Worm (Caenorhabditis elegans): ENCODE measurements around the gene F10G7.9.
A peak's percentile ranks its signal among the peaks of the same experiment; 100 is the strongest.

The F10G7.9 gene

DNA sequence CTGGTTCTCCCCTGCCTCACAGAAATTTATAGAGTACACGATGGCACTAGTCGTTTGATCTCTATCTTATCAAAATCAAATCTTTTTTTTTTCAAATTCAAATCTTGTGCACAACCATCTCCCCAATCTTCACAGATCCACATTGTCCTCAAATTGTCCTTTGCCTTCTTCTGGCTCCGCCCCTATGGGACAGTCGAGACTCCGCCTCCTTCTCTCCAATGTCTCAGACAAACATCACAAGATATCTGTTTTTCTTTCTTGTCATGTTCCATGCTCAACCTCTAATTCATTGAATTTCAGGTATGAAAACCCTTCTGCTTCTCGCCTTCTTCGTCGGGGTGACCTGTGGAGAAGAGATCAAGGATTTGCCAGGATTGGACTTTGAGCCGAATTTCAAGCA lies 31.1 kb upstream of the F10G7.9 start, which contains the start of gene ctsa-1.1:
TSS of gene ctsa-1.1 (plus strand) at position 301 of the 400 bp plus-strand sequence.
- no peak for TF ChIP-seq daf-12 (tag; optimal IDR thresholded peaks at IDR 0.05)
- no peak for TF ChIP-seq pqm-1 (tag; optimal IDR thresholded peaks at IDR 0.05)
- TF ChIP-seq nhr-67 (tag; optimal IDR thresholded peaks at IDR 0.05), result no peak
- no peak for TF ChIP-seq nfya-1 (tag; optimal IDR thresholded peaks at IDR 0.05; ENCODE audit: insufficient read depth)
- TF ChIP-seq nhr-76 (tag; optimal IDR thresholded peaks at IDR 0.05), result no peak
- no peak for TF ChIP-seq egl-27 (tag; optimal IDR thresholded peaks at IDR 0.05)

DNA sequence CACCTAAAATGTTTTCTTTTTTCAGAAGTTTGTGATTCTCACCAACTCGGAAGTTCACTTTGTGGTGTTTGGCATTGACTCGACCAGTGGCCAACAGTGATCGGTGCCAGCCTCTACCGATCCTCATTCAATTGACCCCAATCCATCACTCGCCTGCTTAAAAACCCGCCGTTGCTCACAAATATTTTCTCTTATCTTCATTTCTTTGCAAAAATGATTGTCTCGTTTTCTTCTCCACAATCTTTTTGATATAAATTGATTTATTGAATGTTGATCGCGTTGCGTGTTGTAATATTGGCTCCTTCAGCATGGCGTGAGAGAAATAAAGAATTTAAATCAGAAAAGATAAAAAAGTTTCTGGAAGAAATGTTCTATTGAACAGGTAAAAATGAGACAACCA lies 30.3 kb upstream of the F10G7.9 start:
- TF ChIP-seq nhr-28 (tag; optimal IDR thresholded peaks at IDR 0.05) (no peak), fkh-10 (GFP tag; optimal IDR thresholded peaks at IDR 0.05) (no peak), lsy-12 (tag; optimal IDR thresholded peaks at IDR 0.05) (no peak), ceh-82 (tag; optimal IDR thresholded peaks at IDR 0.05) (no peak), lin-39 (tag; optimal IDR thresholded peaks at IDR 0.05) (no peak), jun-1 (tag; optimal IDR thresholded peaks at IDR 0.05) (no peak), ceh-16 (tag; optimal IDR thresholded peaks at IDR 0.05) (no peak), nhr-76 (tag; optimal IDR thresholded peaks at IDR 0.05) (no peak), fos-1 (tag; optimal IDR thresholded peaks at IDR 0.05) (no peak), snpc-4 (tag; optimal IDR thresholded peaks at IDR 0.05) (no peak), ZK546.5 (tag; optimal IDR thresholded peaks at IDR 0.05) (no peak), daf-12 (tag; optimal IDR thresholded peaks at IDR 0.05) (no peak), skn-1 (tag; optimal IDR thresholded peaks at IDR 0.05) (no peak), ztf-11 (tag; optimal IDR thresholded peaks at IDR 0.05) (no peak)

DNA sequence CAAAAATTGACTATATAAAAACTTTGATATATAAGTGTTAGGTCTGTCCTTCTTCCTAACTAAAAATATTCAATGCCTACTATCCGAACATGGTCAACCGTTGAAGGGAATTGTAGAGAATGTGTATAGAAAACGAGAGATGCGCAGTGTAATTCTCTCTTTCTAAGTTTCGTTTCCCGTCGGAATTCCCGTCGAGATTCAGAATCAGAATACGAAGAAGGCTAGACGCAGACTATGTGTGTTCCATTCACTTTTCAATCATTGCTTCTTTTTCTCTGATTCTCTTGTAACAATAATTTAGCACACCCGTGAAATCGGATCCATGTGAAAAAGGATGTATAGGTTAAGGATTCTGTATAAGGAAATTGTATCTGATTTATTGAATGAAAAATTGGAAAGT lies 28.2 kb upstream of the F10G7.9 start:
- TF ChIP-seq nhr-23 (tag; optimal IDR thresholded peaks at IDR 0.05) (peak; percentile 35), nhr-25 (tag; optimal IDR thresholded peaks at IDR 0.05) (peak; percentile 56), nfya-1 (tag; optimal IDR thresholded peaks at IDR 0.05; ENCODE audit: insufficient read depth) (no peak), mdl-1 (tag; optimal IDR thresholded peaks at IDR 0.05) (no peak)

DNA sequence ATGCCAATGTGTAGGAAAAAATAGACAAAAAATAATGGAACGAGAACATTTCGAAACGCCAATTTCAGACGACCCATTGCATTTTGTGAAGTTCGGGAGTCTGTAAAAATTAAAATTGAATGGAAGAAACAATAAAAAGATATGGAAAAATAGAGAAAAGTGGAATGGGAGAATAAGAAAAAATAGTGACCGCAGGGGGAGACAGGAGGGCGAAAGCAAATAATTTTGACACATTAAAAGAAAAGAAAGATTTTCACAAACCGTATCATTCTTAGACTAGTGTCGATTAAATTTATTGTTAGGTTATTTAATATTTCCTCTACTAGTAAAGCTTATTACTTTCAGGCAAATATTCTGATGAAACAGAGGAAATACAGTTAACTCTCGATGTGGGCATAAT lies 27.6 kb upstream of the F10G7.9 start, which contains the start of gene F41C3.11:
TSS of gene F41C3.11 (minus strand) at position 101 of the 400 bp plus-strand sequence.
- TF ChIP-seq nhr-11 (tag; optimal IDR thresholded peaks at IDR 0.05) (no peak), fkh-2 (tag; optimal IDR thresholded peaks at IDR 0.05) (no peak), elt-1 (tag; optimal IDR thresholded peaks at IDR 0.05) (no peak)

DNA sequence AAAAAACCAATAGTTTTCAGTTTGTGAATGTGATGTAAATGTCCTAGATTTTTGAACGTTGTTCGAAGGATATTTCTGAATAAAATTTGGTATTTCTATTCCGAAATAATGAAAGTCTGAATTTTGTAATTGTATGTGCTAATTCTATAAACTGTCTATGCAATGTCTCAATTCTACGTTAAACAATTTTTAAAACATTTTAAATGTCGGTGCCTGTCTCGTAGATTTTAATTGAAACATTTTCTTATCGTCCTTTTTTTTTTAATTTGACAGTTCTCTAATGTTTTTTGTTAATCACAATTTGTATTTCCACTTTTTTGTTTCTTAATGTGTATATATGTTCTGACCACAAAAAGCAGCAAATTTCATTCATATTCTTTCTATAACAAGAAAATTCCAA lies 23.4 kb upstream of the F10G7.9 start, which contains the start of gene F41C3.7:
TSS of gene F41C3.7 (plus strand) at position 301 of the 400 bp plus-strand sequence.
- TF ChIP-seq elt-2 (tag; optimal IDR thresholded peaks at IDR 0.05) (no peak), nhr-11 (tag; optimal IDR thresholded peaks at IDR 0.05) (no peak), nhr-43 (tag; optimal IDR thresholded peaks at IDR 0.05; ENCODE audit: poor library complexity, severe bottlenecking) (no peak), ceh-82 (tag; optimal IDR thresholded peaks at IDR 0.05) (no peak), skn-1 (tag; optimal IDR thresholded peaks at IDR 0.05) (no peak), unc-39 (tag; optimal IDR thresholded peaks at IDR 0.05) (no peak), nhr-25 (tag; optimal IDR thresholded peaks at IDR 0.05) (no peak), pha-4 (tag; optimal IDR thresholded peaks at IDR 0.05) (no peak), ama-1 (optimal IDR thresholded peaks at IDR 0.05) (no peak), ztf-4 (tag; optimal IDR thresholded peaks at IDR 0.05) (no peak), mdl-1 (tag; optimal IDR thresholded peaks at IDR 0.05) (no peak), ceh-9 (tag; optimal IDR thresholded peaks at IDR 0.05) (no peak), zag-1 (tag; optimal IDR thresholded peaks at IDR 0.05) (no peak), egl-27 (tag; optimal IDR thresholded peaks at IDR 0.05) (no peak), elt-3 (tag; optimal IDR thresholded peaks at IDR 0.05) (no peak), nhr-28 (tag; optimal IDR thresholded peaks at IDR 0.05) (no peak), nhr-67 (tag; optimal IDR thresholded peaks at IDR 0.05) (no peak)

- TF ChIP-seq ceh-16 (tag; optimal IDR thresholded peaks at IDR 0.05) (no peak), aly-2 (tag; optimal IDR thresholded peaks at IDR 0.05) (no peak), nhr-67 (tag; optimal IDR thresholded peaks at IDR 0.05) (no peak), ama-1 (optimal IDR thresholded peaks at IDR 0.05) (no peak), fkh-10 (GFP tag; optimal IDR thresholded peaks at IDR 0.05) (no peak), ceh-9 (tag; optimal IDR thresholded peaks at IDR 0.05) (no peak), ZK546.5 (tag; optimal IDR thresholded peaks at IDR 0.05) (no peak), nhr-11 (tag; optimal IDR thresholded peaks at IDR 0.05) (no peak), nhr-237 (tag; optimal IDR thresholded peaks at IDR 0.05) (no peak), unc-39 (tag; optimal IDR thresholded peaks at IDR 0.05) (no peak), mdl-1 (tag; optimal IDR thresholded peaks at IDR 0.05) (no peak), pha-4 (tag; optimal IDR thresholded peaks at IDR 0.05) (peak; percentile 59), lin-15B (tag; optimal IDR thresholded peaks at IDR 0.05) (no peak), nhr-23 (tag; optimal IDR thresholded peaks at IDR 0.05) (no peak), nhr-12 (tag; optimal IDR thresholded peaks at IDR 0.05) (no peak), snpc-4 (tag; optimal IDR thresholded peaks at IDR 0.05) (no peak), eor-1 (tag; optimal IDR thresholded peaks at IDR 0.05) (no peak), ztf-11 (tag; optimal IDR thresholded peaks at IDR 0.05) (no peak), nhr-77 (tag; optimal IDR thresholded peaks at IDR 0.05) (no peak), sea-2 (GFP tag; optimal IDR thresholded peaks at IDR 0.05) (no peak), lsy-12 (tag; optimal IDR thresholded peaks at IDR 0.05) (no peak), egl-5 (tag; optimal IDR thresholded peaks at IDR 0.05) (peak; percentile 44), unc-62 (GFP tag; optimal IDR thresholded peaks at IDR 0.05) (no peak), elt-2 (tag; optimal IDR thresholded peaks at IDR 0.05) (peak; percentile 100), nhr-25 (tag; optimal IDR thresholded peaks at IDR 0.05) (no peak), elt-1 (tag; optimal IDR thresholded peaks at IDR 0.05) (no peak)
Measured at ce11 chrII:4728687-4729086, 22.4 kb upstream of the F10G7.9 start.

All from whole organism, L3 larva.